Fruit fly (Drosophila melanogaster) whole organism, embryonic: Measurements from ENCODE around the gene tup.
A peak's percentile ranks its signal among the peaks of the same experiment; 100 is the strongest.

Experiments used
- Bgb ChIP-seq: fragments of 200-800 bp; sonication (Bioruptor generic); IDR thresholded peaks from 2 replicates; pipeline ENCODE4 v1.3.6; 2022; ENCODE audit warnings: missing biosample characterization, missing genetic modification characterization; ENCODE audit not compliant: partially characterized antibody
- CG10274 ChIP-seq: fragments of 200-800 bp; sonication (Bioruptor generic); optimal IDR thresholded peaks from 3 replicates; lab custom pipeline; 2017; ENCODE audit warnings: missing biosample characterization, mild to moderate bottlenecking, missing genetic modification characterization
- CG10979 ChIP-seq: fragments of 200-800 bp; sonication (Bioruptor generic); optimal IDR thresholded peaks from 2 replicates; lab custom pipeline; 2018; ENCODE audit warnings: missing biosample characterization, mild to moderate bottlenecking, missing genetic modification characterization, moderate library complexity
- CG11504 ChIP-seq: fragments of 200-800 bp; sonication (Bioruptor generic); optimal IDR thresholded peaks from 3 replicates; lab custom pipeline; 2019; ENCODE audit warnings: missing biosample characterization, mild to moderate bottlenecking, missing genetic modification characterization, moderate library complexity
- CG13123 ChIP-seq: fragments of 200-800 bp; sonication (Bioruptor generic); optimal IDR thresholded peaks from 2 replicates; lab custom pipeline; 2016; ENCODE audit warnings: missing biosample characterization, missing genetic modification characterization
- CG14710 ChIP-seq: fragments of 200-800 bp; sonication (Bioruptor generic); optimal IDR thresholded peaks from 3 replicates; lab custom pipeline; 2019; ENCODE audit warnings: missing biosample characterization, mild to moderate bottlenecking, missing genetic modification characterization, moderate library complexity
- CG15696 ChIP-seq: fragments of 200-800 bp; sonication (Bioruptor generic); optimal IDR thresholded peaks from 2 replicates; lab custom pipeline; 2019; ENCODE audit warnings: missing biosample characterization, mild to moderate bottlenecking, missing genetic modification characterization, moderate library complexity
- CG1603 ChIP-seq: fragments of 200-800 bp; sonication (Bioruptor generic); optimal IDR thresholded peaks from 2 replicates; lab custom pipeline; 2019; ENCODE audit warnings: missing biosample characterization, mild to moderate bottlenecking, missing genetic modification characterization, moderate library complexity
- CG16813 ChIP-seq: fragments of 200-800 bp; sonication (Bioruptor generic); IDR thresholded peaks from 3 replicates; pipeline ENCODE4 v1.3.6; 2022; ENCODE audit warnings: missing biosample characterization, missing genetic modification characterization; ENCODE audit not compliant: partially characterized antibody
- CG16815 ChIP-seq: fragments of 200-800 bp; sonication (Bioruptor generic); optimal IDR thresholded peaks from 3 replicates; lab custom pipeline; 2017; ENCODE audit warnings: missing biosample characterization, mild to moderate bottlenecking, missing genetic modification characterization
- CG18619 ChIP-seq: fragments of 200-800 bp; sonication (Bioruptor generic); optimal IDR thresholded peaks from 3 replicates; lab custom pipeline; 2017; ENCODE audit warnings: missing biosample characterization, mild to moderate bottlenecking, missing genetic modification characterization
- CG18764 ChIP-seq: fragments of 200-800 bp; sonication (Bioruptor generic); optimal IDR thresholded peaks from 3 replicates; lab custom pipeline; 2016; ENCODE audit warnings: missing biosample characterization, missing genetic modification characterization
- CG2712 ChIP-seq: fragments of 200-800 bp; optimal IDR thresholded peaks from 3 replicates; lab custom pipeline; 2019; ENCODE audit warnings: missing biosample characterization, mild to moderate bottlenecking, missing genetic modification characterization, moderate library complexity
- CG5245 ChIP-seq: fragments of 200-800 bp; sonication (Bioruptor generic); optimal IDR thresholded peaks from 3 replicates; lab custom pipeline; 2016; ENCODE audit warnings: missing biosample characterization, missing genetic modification characterization
- CG6689 ChIP-seq: fragments of 200-800 bp; sonication (Bioruptor generic); IDR thresholded peaks from 2 replicates; pipeline ENCODE4 v1.3.6; 2022; ENCODE audit warnings: missing biosample characterization, missing genetic modification characterization
- CG8089 ChIP-seq: fragments of 200-800 bp; sonication (Bioruptor generic); optimal IDR thresholded peaks from 3 replicates; lab custom pipeline; 2016; ENCODE audit warnings: missing biosample characterization, missing genetic modification characterization
- CG8359 ChIP-seq: fragments of 200-800 bp; sonication (Bioruptor generic); optimal IDR thresholded peaks from 2 replicates; lab custom pipeline; 2017; ENCODE audit warnings: missing biosample characterization, mild to moderate bottlenecking, missing genetic modification characterization, borderline replicate concordance
- CG8388 ChIP-seq: fragments of 200-800 bp; sonication (Bioruptor generic); optimal IDR thresholded peaks from 2 replicates; lab custom pipeline; 2019; ENCODE audit warnings: missing biosample characterization, mild to moderate bottlenecking, missing genetic modification characterization, moderate library complexity
- CG8944 ChIP-seq: fragments of 200-800 bp; sonication (Bioruptor generic); optimal IDR thresholded peaks from 3 replicates; lab custom pipeline; 2016; ENCODE audit warnings: missing biosample characterization, missing genetic modification characterization
- Deaf1 ChIP-seq: fragments of 200-800 bp; optimal IDR thresholded peaks from 3 replicates; lab custom pipeline; 2019; ENCODE audit warnings: missing biosample characterization, mild to moderate bottlenecking, missing genetic modification characterization, moderate library complexity
- Ets97D ChIP-seq: fragments of 200-800 bp; sonication (Bioruptor generic); optimal IDR thresholded peaks from 3 replicates; lab custom pipeline; 2016; ENCODE audit warnings: missing biosample characterization, missing genetic modification characterization
- Fer3 ChIP-seq: fragments of 200-800 bp; sonication (Bioruptor generic); optimal IDR thresholded peaks from 2 replicates; lab custom pipeline; 2018; ENCODE audit warnings: missing biosample characterization, mild to moderate bottlenecking, missing genetic modification characterization, moderate library complexity
- Hmr ChIP-seq: fragments of 200-800 bp; sonication (Bioruptor generic); optimal IDR thresholded peaks from 3 replicates; lab custom pipeline; 2017; ENCODE audit warnings: mild to moderate bottlenecking, missing biosample characterization, missing genetic modification reagents, missing genetic modification characterization
- NK7.1 ChIP-seq: fragments of 200-800 bp; sonication (Bioruptor generic); optimal IDR thresholded peaks from 3 replicates; lab custom pipeline; 2016; ENCODE audit warnings: missing biosample characterization, missing genetic modification characterization
- Nf-YB ChIP-seq: fragments of 200-800 bp; sonication (Bioruptor generic); optimal IDR thresholded peaks from 3 replicates; lab custom pipeline; 2019; ENCODE audit warnings: missing biosample characterization, mild to moderate bottlenecking, missing genetic modification characterization, moderate library complexity
- Rfx ChIP-seq: fragments of 200-800 bp; sonication (Bioruptor generic); IDR thresholded peaks from 2 replicates; pipeline ENCODE4 v1.3.6; 2022; ENCODE audit warnings: missing biosample characterization, missing genetic modification characterization
- Six4 ChIP-seq: fragments of 200-800 bp; sonication (Bioruptor generic); optimal IDR thresholded peaks from 2 replicates; lab custom pipeline; 2016; ENCODE audit warnings: missing biosample characterization, missing genetic modification characterization
- Sry-δ ChIP-seq: fragments of 200-800 bp; sonication (Bioruptor generic); optimal IDR thresholded peaks from 2 replicates; lab custom pipeline; 2016; ENCODE audit warnings: missing biosample characterization, missing genetic modification characterization
- cwo ChIP-seq: fragments of 200-800 bp; sonication (Bioruptor generic); optimal IDR thresholded peaks from 3 replicates; lab custom pipeline; 2017; ENCODE audit warnings: missing biosample characterization, missing genetic modification characterization, mild to moderate bottlenecking, moderate library complexity, missing genetic modification reagents
- dan ChIP-seq: fragments of 200-800 bp; sonication (Bioruptor generic); IDR thresholded peaks from 2 replicates; pipeline ENCODE4 v1.3.6; 2022; ENCODE audit warnings: missing biosample characterization, missing genetic modification characterization
- dimm ChIP-seq: fragments of 200-800 bp; sonication (Bioruptor generic); IDR thresholded peaks from 2 replicates; pipeline ENCODE4 v1.3.6; 2022; ENCODE audit warnings: missing biosample characterization, missing genetic modification characterization
- dysf ChIP-seq: fragments of 200-800 bp; sonication (Bioruptor generic); IDR thresholded peaks from 3 replicates; pipeline ENCODE4 v1.3.6; 2022; ENCODE audit warnings: missing biosample characterization, missing genetic modification characterization
- emc ChIP-seq: fragments of 200-800 bp; sonication (Bioruptor generic); optimal IDR thresholded peaks from 2 replicates; lab custom pipeline; 2016; ENCODE audit warnings: missing biosample characterization, missing genetic modification characterization
- esg ChIP-seq: fragments of 200-800 bp; sonication (Bioruptor generic); conservative IDR thresholded peaks from 2 replicates; pipeline ENCODE4 v1.3.6; 2022; ENCODE audit warnings: missing biosample characterization, missing genetic modification characterization
- hkb ChIP-seq, 2 experiments: fragments of 200-800 bp in 1 of 2; fragments of >200 bp in 1 of 2; sonication (Bioruptor generic) in 1 of 2; IDR thresholded peaks in 1 of 2; optimal IDR thresholded peaks in 1 of 2; 2 replicates each; pipeline versions ENCODE4 v1.3.6 to Lab custom; 2017 to 2022; ENCODE audit warnings: missing biosample characterization in 1 of 2, missing genetic modification characterization in 1 of 2
- ind ChIP-seq: fragments of 200-800 bp; sonication (Bioruptor generic); optimal IDR thresholded peaks from 3 replicates; lab custom pipeline; 2016; ENCODE audit warnings: missing biosample characterization, missing genetic modification characterization
- lbe ChIP-seq: fragments of 200-800 bp; sonication (Bioruptor generic); optimal IDR thresholded peaks from 2 replicates; lab custom pipeline; 2016; ENCODE audit warnings: missing biosample characterization, mild to moderate bottlenecking, missing genetic modification characterization
- lov ChIP-seq, 2 experiments: fragments of 200-800 bp in 1 of 2; fragments of >200 bp in 1 of 2; sonication (Bioruptor generic) in 1 of 2; IDR thresholded peaks in 1 of 2; optimal IDR thresholded peaks in 1 of 2; 2 replicates in 1 of 2; 3 replicates in 1 of 2; pipeline versions ENCODE4 v1.3.6 to Lab custom; 2017 to 2022; ENCODE audit warnings: missing biosample characterization in 1 of 2, missing genetic modification characterization in 1 of 2
- nerfin-1 ChIP-seq: fragments of 200-800 bp; sonication (Bioruptor generic); optimal IDR thresholded peaks from 3 replicates; lab custom pipeline; 2019; ENCODE audit warnings: missing biosample characterization, mild to moderate bottlenecking, missing genetic modification characterization, moderate library complexity
- odd ChIP-seq: fragments of 200-800 bp; sonication (Bioruptor generic); optimal IDR thresholded peaks from 2 replicates; lab custom pipeline; 2017; ENCODE audit warnings: missing biosample characterization, mild to moderate bottlenecking, missing genetic modification characterization
- pan ChIP-seq, 4 experiments: fragments of >200 bp in 3 of 4; fragments of 200-800 bp in 1 of 4; sonication (Bioruptor generic) in 1 of 4; optimal IDR thresholded peaks in 3 of 4; IDR thresholded peaks in 1 of 4; 2 replicates each; pipeline versions ENCODE4 v1.3.6 to Lab custom; 2017 to 2022; ENCODE audit warnings: missing biosample characterization in 2 of 4, missing genetic modification characterization in 2 of 4, mixed read lengths in 1 of 4
- pho ChIP-seq: fragments of 200-800 bp; sonication (Bioruptor generic); optimal IDR thresholded peaks from 2 replicates; lab custom pipeline; 2016; ENCODE audit warnings: missing biosample characterization, missing genetic modification characterization
- sd ChIP-seq: fragments of 200-800 bp; sonication (Bioruptor generic); optimal IDR thresholded peaks from 3 replicates; lab custom pipeline; 2018; ENCODE audit warnings: missing biosample characterization, mild to moderate bottlenecking, missing genetic modification characterization, moderate library complexity
- sisA ChIP-seq: fragments of 200-800 bp; sonication (Bioruptor generic); IDR thresholded peaks from 2 replicates; pipeline ENCODE4 v1.3.6; 2022; ENCODE audit warnings: missing biosample characterization, missing genetic modification characterization
- sob ChIP-seq: fragments of 200-800 bp; sonication (Bioruptor generic); IDR thresholded peaks from 2 replicates; pipeline ENCODE4 v1.3.6; 2022; ENCODE audit warnings: missing biosample characterization, missing genetic modification characterization
- tin ChIP-seq: fragments of 200-800 bp; sonication (Bioruptor generic); optimal IDR thresholded peaks from 3 replicates; lab custom pipeline; 2016; ENCODE audit warnings: missing biosample characterization, missing genetic modification characterization
- ttk ChIP-seq: fragments of 200-800 bp; sonication (Bioruptor generic); IDR thresholded peaks from 2 replicates; pipeline ENCODE4 v2.1.2; 2022; ENCODE audit warnings: missing biosample characterization, missing genetic modification characterization
- unpg ChIP-seq: fragments of 200-800 bp; sonication (Bioruptor generic); optimal IDR thresholded peaks from 3 replicates; lab custom pipeline; 2018; ENCODE audit warnings: missing biosample characterization, mild to moderate bottlenecking, missing genetic modification characterization, moderate library complexity

Gene tup

DNA sequence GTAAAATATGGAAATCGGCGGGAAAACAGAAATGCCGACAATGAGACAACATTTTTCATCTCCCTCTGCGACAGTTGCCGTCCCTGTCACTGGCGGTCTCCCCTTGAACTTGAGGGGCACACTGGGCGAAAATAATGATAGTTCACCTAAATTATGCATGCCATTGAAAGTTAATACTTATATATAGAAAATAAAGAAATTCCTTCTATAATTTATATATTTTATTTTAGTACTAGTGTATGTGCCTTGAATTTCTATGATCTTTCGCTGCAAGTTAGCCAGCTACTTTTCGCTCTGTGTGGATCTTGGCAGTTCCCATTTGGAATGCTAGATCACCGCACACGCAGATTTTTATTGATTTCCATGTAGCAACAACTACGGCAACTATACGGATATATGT is 25.6 kb upstream of the tup start (continued):
- TF ChIP-seq Bgb (no peak), nerfin-1 (tag; lab: Kevin White, UChicago) (peak; percentile 16), CG5245 (GFP tag; lab: Kevin White, UChicago) (peak; percentile 29), CG8944 (GFP tag; lab: Kevin White, UChicago) (no peak), ind (peak; percentile 34), CG14710 (tag; lab: Kevin White, UChicago) (peak; percentile 67), dysf (GFP tag; lab: Robert Waterston, UW) (peak; percentile 60; the same call in 2 of the 3 replicates), ttk (GFP tag; lab: Robert Waterston, UW) (peak; percentile 45; the same call in 1 of the 2 replicates), CG13123 (no peak), sd (peak; percentile 36), Hmr (no peak), hkb (optimal IDR thresholded peaks at IDR 0.05; lab: Kevin White, UChicago) (no peak), hkb (GFP tag; IDR thresholded peaks at IDR 0.05; lab: Robert Waterston, UW) (peak; percentile 57; the same call in 1 of the 2 replicates), unpg (GFP tag; lab: Kevin White, UChicago) (no peak), Six4 (GFP tag; lab: Kevin White, UChicago) (peak; percentile 26), dimm (GFP tag; lab: Robert Waterston, UW) (no peak), Nf-YB (GFP tag; lab: Kevin White, UChicago) (no peak), CG16813 (GFP tag; lab: Robert Waterston, UW) (no peak), CG1603 (tag; lab: Kevin White, UChicago) (no peak), NK7.1 (no peak), pan (optimal IDR thresholded peaks at IDR 0.05; lab: Kevin White, UChicago) (no peak), pan (GFP tag; optimal IDR thresholded peaks at IDR 0.05 in 1 of 2, IDR thresholded peaks at IDR 0.05 in 1 of 2) (peak in 1 of 2 experiments; percentile 48), lbe (GFP tag; lab: Kevin White, UChicago) (no peak), Deaf1 (tag; lab: Kevin White, UChicago) (peak; percentile 14), odd (GFP tag; lab: Kevin White, UChicago) (no peak), CG15696 (peak; percentile 72), CG10979 (tag; lab: Kevin White, UChicago) (peak; percentile 78), CG8089 (GFP tag; lab: Kevin White, UChicago) (no peak), CG11504 (tag; lab: Kevin White, UChicago) (peak; percentile 66), CG6689 (GFP tag; lab: Robert Waterston, UW) (peak; percentile 70), CG16815 (GFP tag; lab: Kevin White, UChicago) (no peak), cwo (GFP tag; lab: Kevin White, UChicago) (peak; percentile 5), Fer3 (peak; percentile 18), CG8359 (peak; percentile 36), dan (0 out of 2 replicates have a peak, but pooled peaks have one; percentile 22), esg (peak; percentile 18; the same call in 1 of the 2 replicates), CG2712 (tag; lab: Kevin White, UChicago) (peak; percentile 83), CG10274 (GFP tag; lab: Kevin White, UChicago) (no peak), CG8388 (GFP tag; lab: Kevin White, UChicago) (peak; percentile 48), Ets97D (no peak), lov (optimal IDR thresholded peaks at IDR 0.05; lab: Kevin White, UChicago) (no peak), lov (GFP tag; IDR thresholded peaks at IDR 0.05; lab: Robert Waterston, UW) (0 out of 3 replicates have a peak, but pooled peaks have one; percentile 5), Sry-δ (GFP tag; lab: Kevin White, UChicago) (no peak), CG18619 (GFP tag; lab: Kevin White, UChicago) (peak; percentile 6), CG18764 (GFP tag; lab: Kevin White, UChicago) (peak; percentile 25), Rfx (GFP tag; lab: Robert Waterston, UW) (peak; percentile 47; the same call in 1 of the 2 replicates), emc (GFP tag; lab: Kevin White, UChicago) (no peak), pho (GFP tag; lab: Kevin White, UChicago) (no peak), sob (GFP tag; lab: Robert Waterston, UW) (no peak; the same call in 1 of the 2 replicates), tin (peak; percentile 51), sisA (peak; percentile 52; the same call in 1 of the 2 replicates)
